Fruit fly (Drosophila melanogaster): ENCODE data around the gene CG42780.
A peak's percentile ranks its signal among the peaks of the same experiment; 100 is the strongest.

Gene CG42780

DNA sequence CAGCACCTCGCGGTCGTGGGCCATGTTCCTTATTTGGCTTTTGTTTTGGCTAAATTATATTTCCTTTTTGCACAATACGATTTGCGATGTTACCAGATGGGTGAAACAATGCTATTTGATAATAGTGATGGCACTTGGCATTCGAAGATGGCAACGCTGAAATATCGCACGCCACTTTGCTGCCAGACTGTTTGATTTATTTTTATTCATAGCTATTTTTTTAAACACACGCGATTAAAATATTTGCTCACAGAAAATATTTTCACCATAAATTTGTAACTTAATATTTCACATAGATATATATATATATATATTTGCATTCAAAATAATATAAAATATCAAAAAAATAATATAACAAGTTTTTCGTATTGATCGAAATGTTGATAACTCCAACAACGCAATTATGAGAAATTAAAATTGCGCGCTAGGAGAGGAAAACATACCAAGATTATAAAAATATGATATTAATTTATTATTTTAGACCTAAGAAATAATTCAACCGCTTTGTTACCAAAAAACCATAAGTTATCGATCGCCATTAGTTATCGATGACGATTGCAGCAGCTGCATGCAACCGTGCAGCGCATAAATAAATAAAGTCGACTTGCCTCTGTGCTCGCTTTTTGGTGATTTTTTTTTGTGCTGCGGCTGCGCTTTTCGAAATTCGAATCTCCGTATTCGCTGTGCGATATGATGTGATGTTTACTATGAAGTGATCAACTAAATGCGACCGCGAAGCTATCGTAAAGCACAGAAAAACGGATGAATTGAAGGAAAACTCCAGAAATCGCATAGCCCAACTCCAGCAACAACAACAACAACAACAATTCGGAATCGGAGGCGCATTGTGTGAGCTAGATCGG, 8.1 kb downstream of the CG42780 start, which contains the start of the genes Atg5 and Dok (continued):
- no peak for TF ChIP-seq crc (GFP tag; optimal IDR thresholded peaks at IDR 0.05)
- TF ChIP-seq Fer2 (tag; optimal IDR thresholded peaks at IDR 0.05) = no peak
- no peak for TF ChIP-seq Tbp (GFP tag; optimal IDR thresholded peaks at IDR 0.05)
- TF ChIP-seq Sry-β (GFP tag; optimal IDR thresholded peaks at IDR 0.05) = peak; percentile 53
- peak; percentile 49; the same call in 1 of the 2 replicates for TF ChIP-seq CG6272 (GFP tag; IDR thresholded peaks at IDR 0.05)
- TF ChIP-seq tin (GFP tag; optimal IDR thresholded peaks at IDR 0.05) = peak; percentile 12
- peak; percentile 54 for TF ChIP-seq hbn (GFP tag; IDR thresholded peaks at IDR 0.05; ENCODE audit: partially characterized antibody)
- no peak for TF ChIP-seq Gsc (GFP tag; IDR thresholded peaks at IDR 0.05)
- TF ChIP-seq ftz-f1 (GFP tag; optimal IDR thresholded peaks at IDR 0.05) = no peak
- TF ChIP-seq HmgD (GFP tag; optimal IDR thresholded peaks at IDR 0.05) = no peak
- peak; percentile 97 for TF ChIP-seq CG2116 (GFP tag; optimal IDR thresholded peaks at IDR 0.05)
- no peak for TF ChIP-seq Sox100B (GFP tag; optimal IDR thresholded peaks at IDR 0.05)
- TF ChIP-seq CG5953 (GFP tag; IDR thresholded peaks at IDR 0.05) = no peak
- no peak for TF ChIP-seq cad (GFP tag; optimal IDR thresholded peaks at IDR 0.05)
- no peak for TF ChIP-seq pb (GFP tag; optimal IDR thresholded peaks at IDR 0.05)
- TF ChIP-seq fu2 (GFP tag; optimal IDR thresholded peaks at IDR 0.05) = peak; percentile 0
- no peak for TF ChIP-seq en (GFP tag; optimal IDR thresholded peaks at IDR 0.05)
- TF ChIP-seq emc (GFP tag; optimal IDR thresholded peaks at IDR 0.05) = no peak
- no peak for TF ChIP-seq Camta (GFP tag; optimal IDR thresholded peaks at IDR 0.05)
- no peak for TF ChIP-seq Awh (GFP tag; IDR thresholded peaks at IDR 0.05)
- TF ChIP-seq Six4 (GFP tag; optimal IDR thresholded peaks at IDR 0.05) = no peak
- TF ChIP-seq kni (GFP tag; optimal IDR thresholded peaks at IDR 0.05) = no peak
- no peak for TF ChIP-seq CG10654 (GFP tag; optimal IDR thresholded peaks at IDR 0.05)
- no peak for TF ChIP-seq zf30C (GFP tag; optimal IDR thresholded peaks at IDR 0.05)
- no peak for TF ChIP-seq CG6254 (GFP tag; optimal IDR thresholded peaks at IDR 0.05)
- no peak for TF ChIP-seq so (GFP tag; IDR thresholded peaks at IDR 0.05)
- TF ChIP-seq schlank (tag; optimal IDR thresholded peaks at IDR 0.05) = no peak
- TF ChIP-seq CG2712 (tag; optimal IDR thresholded peaks at IDR 0.05) = peak; percentile 49
- TF ChIP-seq CG17829 (tag; optimal IDR thresholded peaks at IDR 0.05) = peak; percentile 53
- no peak for TF ChIP-seq Optix (GFP tag; IDR thresholded peaks at IDR 0.05)
- no peak for TF ChIP-seq CG11247 (GFP tag; IDR thresholded peaks at IDR 0.05)
- no peak for TF ChIP-seq CG10274 (GFP tag; optimal IDR thresholded peaks at IDR 0.05)
- TF ChIP-seq CG1024 (GFP tag; IDR thresholded peaks at IDR 0.05) = 0 out of 2 replicates have a peak, but pooled peaks have one; percentile 18
- TF ChIP-seq Adf1 (GFP tag; IDR thresholded peaks at IDR 0.05) = no peak
- TF ChIP-seq sc (optimal IDR thresholded peaks at IDR 0.05) = no peak
- no peak for TF ChIP-seq sc (GFP tag; optimal IDR thresholded peaks at IDR 0.05)
- TF ChIP-seq CG8765 (GFP tag; IDR thresholded peaks at IDR 0.05) = no peak
- no peak for TF ChIP-seq BtbVII (GFP tag; optimal IDR thresholded peaks at IDR 0.05)
- TF ChIP-seq trh (GFP tag; optimal IDR thresholded peaks at IDR 0.05) = no peak
- TF ChIP-seq Doc2 (GFP tag; IDR thresholded peaks at IDR 0.05) = no peak
- no peak for TF ChIP-seq CG13296 (GFP tag; optimal IDR thresholded peaks at IDR 0.05)
- no peak for TF ChIP-seq dmrt99B (tag; optimal IDR thresholded peaks at IDR 0.05)
- no peak for TF ChIP-seq CG12219 (GFP tag; optimal IDR thresholded peaks at IDR 0.05)
- TF ChIP-seq kay (GFP tag; optimal IDR thresholded peaks at IDR 0.05) = no peak
- TF ChIP-seq kah (GFP tag; optimal IDR thresholded peaks at IDR 0.05) = no peak
- TF ChIP-seq CG17186 (GFP tag; optimal IDR thresholded peaks at IDR 0.05) = no peak
- no peak for TF ChIP-seq Drgx (GFP tag; IDR thresholded peaks at IDR 0.05)
- peak; percentile 23 for TF ChIP-seq CG9797 (GFP tag; optimal IDR thresholded peaks at IDR 0.05)
- no peak for TF ChIP-seq CG8281 (tag; optimal IDR thresholded peaks at IDR 0.05)
- TF ChIP-seq Ssrp (tag; optimal IDR thresholded peaks at IDR 0.05) = no peak
- TF ChIP-seq CG5180 (GFP tag; optimal IDR thresholded peaks at IDR 0.05) = no peak
